Worm (Caenorhabditis elegans) whole organism, late embryonic: ENCODE data around the gene F45D3.2.

Experiments used
- K09A11.1 ChIP-seq: sonication (generic microtip); optimal IDR thresholded peaks from 2 replicates; lab custom pipeline; 2017; ENCODE audit warnings: antibody characterized with exemption, mild to moderate bottlenecking, missing genetic modification characterization, missing compliant biosample characterization; ENCODE audit not compliant: insufficient read depth
- T23F11.4 ChIP-seq: fragments of 200-800 bp; sonication (Bioruptor generic); optimal IDR thresholded peaks from 2 replicates; lab custom pipeline; 2018; ENCODE audit warnings: mild to moderate bottlenecking, missing genetic modification characterization, missing compliant biosample characterization
- ceh-18 ChIP-seq: sonication (generic microtip); optimal IDR thresholded peaks from 2 replicates; lab custom pipeline; 2016; ENCODE audit warnings: missing genetic modification characterization, missing compliant biosample characterization
- ceh-22 ChIP-seq: sonication (generic microtip); optimal IDR thresholded peaks from 2 replicates; lab custom pipeline; 2017; ENCODE audit warnings: missing biosample characterization, missing genetic modification characterization
- ceh-24 ChIP-seq: sonication (generic microtip); optimal IDR thresholded peaks from 2 replicates; lab custom pipeline; 2016; ENCODE audit warnings: mild to moderate bottlenecking, missing genetic modification characterization, missing compliant biosample characterization
- ceh-30 ChIP-seq: fragments of 150-350 bp; optimal IDR thresholded peaks from 2 replicates; lab custom pipeline; 2014; ENCODE audit warnings: missing biosample characterization, missing genetic modification characterization
- ceh-34 ChIP-seq: sonication (generic microtip); optimal IDR thresholded peaks from 2 replicates; lab custom pipeline; 2016; ENCODE audit warnings: mild to moderate bottlenecking, missing genetic modification characterization, missing compliant biosample characterization
- ceh-45 ChIP-seq: fragments of 200-800 bp; sonication (Bioruptor generic); IDR thresholded peaks from 2 replicates; pipeline ENCODE4 v1.3.6; 2022; ENCODE audit warnings: missing genetic modification reagents, missing genetic modification characterization, missing compliant biosample characterization
- ceh-48 ChIP-seq: sonication (generic microtip); optimal IDR thresholded peaks from 2 replicates; lab custom pipeline; 2016; ENCODE audit warnings: missing genetic modification characterization, inconsistent platforms, missing compliant biosample characterization
- ceh-6 ChIP-seq: fragments of 200-800 bp; sonication (Bioruptor generic); optimal IDR thresholded peaks from 2 replicates; lab custom pipeline; 2018; ENCODE audit warnings: mild to moderate bottlenecking, missing genetic modification characterization, missing compliant biosample characterization
- ceh-9 ChIP-seq: sonication (generic microtip); optimal IDR thresholded peaks from 2 replicates; lab custom pipeline; 2016; ENCODE audit warnings: mild to moderate bottlenecking, missing genetic modification characterization, inconsistent platforms, missing compliant biosample characterization
- elt-2 ChIP-seq: sonication (generic microtip); optimal IDR thresholded peaks from 2 replicates; lab custom pipeline; 2016; ENCODE audit warnings: missing genetic modification reagents, missing genetic modification characterization, missing compliant biosample characterization
- ets-4 ChIP-seq: sonication (generic microtip); optimal IDR thresholded peaks from 2 replicates; lab custom pipeline; 2016; ENCODE audit warnings: missing genetic modification characterization, missing compliant biosample characterization
- eyg-1 ChIP-seq: sonication (generic microtip); optimal IDR thresholded peaks from 2 replicates; lab custom pipeline; 2016; ENCODE audit warnings: missing genotype, missing genetic modification characterization, missing compliant biosample characterization
- fax-1 ChIP-seq: sonication (generic microtip); optimal IDR thresholded peaks from 2 replicates; lab custom pipeline; 2016; ENCODE audit warnings: missing genotype, missing genetic modification characterization, missing compliant biosample characterization
- gmeb-2 ChIP-seq: sonication (generic microtip); optimal IDR thresholded peaks from 2 replicates; lab custom pipeline; 2016; ENCODE audit warnings: missing genetic modification characterization, inconsistent platforms, missing compliant biosample characterization
- hlh-13 ChIP-seq: fragments of 200-800 bp; sonication (Bioruptor generic); optimal IDR thresholded peaks from 2 replicates; lab custom pipeline; 2018; ENCODE audit warnings: mild to moderate bottlenecking, missing genetic modification characterization, missing compliant biosample characterization
- hlh-15 ChIP-seq: sonication (generic microtip); optimal IDR thresholded peaks from 2 replicates; lab custom pipeline; 2016; ENCODE audit warnings: missing genetic modification characterization, missing compliant biosample characterization
- hlh-30 ChIP-seq: sonication (generic microtip); optimal IDR thresholded peaks from 2 replicates; lab custom pipeline; 2017; ENCODE audit warnings: antibody characterized with exemption, missing genetic modification characterization, missing compliant biosample characterization; ENCODE audit not compliant: insufficient read depth
- hlh-6 ChIP-seq: sonication (generic microtip); optimal IDR thresholded peaks from 2 replicates; lab custom pipeline; 2016; ENCODE audit warnings: missing genotype, missing genetic modification characterization, missing compliant biosample characterization
- lin-11 ChIP-seq: fragments of 200-800 bp; sonication (Bioruptor generic); optimal IDR thresholded peaks from 2 replicates; lab custom pipeline; 2018; ENCODE audit warnings: mild to moderate bottlenecking, missing genetic modification characterization, missing compliant biosample characterization
- madf-2 ChIP-seq: sonication (generic microtip); optimal IDR thresholded peaks from 2 replicates; lab custom pipeline; 2017; ENCODE audit warnings: missing genetic modification characterization, missing compliant biosample characterization
- mec-3 ChIP-seq: sonication (generic microtip); optimal IDR thresholded peaks from 2 replicates; lab custom pipeline; 2016; ENCODE audit warnings: borderline replicate concordance, missing genetic modification characterization, missing compliant biosample characterization
- nfya-1 ChIP-seq: sonication (generic microtip); optimal IDR thresholded peaks from 2 replicates; lab custom pipeline; 2017; ENCODE audit warnings: missing genetic modification characterization, mild to moderate bottlenecking, missing compliant biosample characterization, antibody characterized with exemption, moderate library complexity
- nhr-11 ChIP-seq: fragments of 150-350 bp; optimal IDR thresholded peaks from 2 replicates; lab custom pipeline; 2014; ENCODE audit warnings: missing biosample characterization, missing genetic modification characterization
- npax-4 ChIP-seq: sonication (generic microtip); optimal IDR thresholded peaks from 2 replicates; lab custom pipeline; 2016; ENCODE audit warnings: missing genetic modification characterization, missing compliant biosample characterization
- pag-3 ChIP-seq: sonication (generic microtip); optimal IDR thresholded peaks from 2 replicates; lab custom pipeline; 2016; ENCODE audit warnings: missing compliant biosample characterization, missing genetic modification characterization, borderline replicate concordance
- pax-1 ChIP-seq: fragments of 150-350 bp; optimal IDR thresholded peaks from 2 replicates; lab custom pipeline; 2014; ENCODE audit warnings: missing biosample characterization, missing genetic modification characterization
- pha-4 ChIP-seq: fragments of 150-350 bp; optimal IDR thresholded peaks from 2 replicates; lab custom pipeline; 2018; ENCODE audit warnings: missing biosample characterization, missing genetic modification reagents, missing genetic modification characterization
- pqm-1 ChIP-seq: sonication (generic microtip); optimal IDR thresholded peaks from 2 replicates; lab custom pipeline; 2016; ENCODE audit warnings: missing genetic modification characterization, missing compliant biosample characterization
- pros-1 ChIP-seq: fragments of 150-350 bp; optimal IDR thresholded peaks from 2 replicates; lab custom pipeline; 2014; ENCODE audit warnings: missing biosample characterization, missing genetic modification reagents, missing genetic modification characterization
- ref-2 ChIP-seq: sonication (generic microtip); optimal IDR thresholded peaks from 2 replicates; lab custom pipeline; 2016; ENCODE audit warnings: missing genetic modification characterization, missing compliant biosample characterization
- sdc-2 ChIP-seq: sonication (generic microtip); optimal IDR thresholded peaks from 2 replicates; lab custom pipeline; 2016; ENCODE audit warnings: missing genotype, missing genetic modification characterization, missing compliant biosample characterization
- sox-4 ChIP-seq: sonication (generic microtip); optimal IDR thresholded peaks from 2 replicates; lab custom pipeline; 2017; ENCODE audit warnings: mild to moderate bottlenecking, missing genetic modification characterization, inconsistent platforms, missing compliant biosample characterization
- syd-9 ChIP-seq: sonication (generic microtip); optimal IDR thresholded peaks from 2 replicates; lab custom pipeline; 2016; ENCODE audit warnings: mild to moderate bottlenecking, missing genetic modification characterization, moderate library complexity, missing compliant biosample characterization
- tbx-7 ChIP-seq: sonication (generic microtip); optimal IDR thresholded peaks from 2 replicates; lab custom pipeline; 2016; ENCODE audit warnings: missing genotype, missing genetic modification characterization, missing compliant biosample characterization
- unc-42 ChIP-seq: sonication (generic microtip); optimal IDR thresholded peaks from 2 replicates; lab custom pipeline; 2016; ENCODE audit warnings: missing genotype, missing genetic modification characterization, missing compliant biosample characterization
- unc-55 ChIP-seq: sonication (generic microtip); optimal IDR thresholded peaks from 2 replicates; lab custom pipeline; 2017; ENCODE audit warnings: missing biosample characterization, missing genetic modification reagents, missing genetic modification characterization
- unc-86 ChIP-seq: sonication (generic microtip); optimal IDR thresholded peaks from 2 replicates; lab custom pipeline; 2016; ENCODE audit warnings: missing genetic modification characterization, missing compliant biosample characterization
- ztf-16 ChIP-seq: sonication (generic microtip); optimal IDR thresholded peaks from 2 replicates; lab custom pipeline; 2017; ENCODE audit warnings: missing genetic modification characterization, missing compliant biosample characterization

The F45D3.2 gene

ce11 chrV:12540739-12541138, at the start of gene F45D3.2:
TSS of gene F45D3.2 (plus strand) at chrV:12541039.
- TF ChIP-seq madf-2 (tag; lab: Kevin White, UChicago) = no peak
- TF ChIP-seq ceh-9 (tag; lab: Kevin White, UChicago) = no peak
- no peak for TF ChIP-seq ceh-24 (tag; lab: Kevin White, UChicago)
- TF ChIP-seq sdc-2 (tag; lab: Kevin White, UChicago) = no peak
- TF ChIP-seq K09A11.1 (tag; lab: Kevin White, UChicago) = no peak
- TF ChIP-seq ref-2 = no peak
- TF ChIP-seq gmeb-2 (tag; lab: Kevin White, UChicago) = no peak
- TF ChIP-seq ceh-34 (tag; lab: Kevin White, UChicago) = no peak
- no peak for TF ChIP-seq ceh-22 (tag; lab: Kevin White, UChicago)
- TF ChIP-seq ceh-30 (tag; lab: Kevin White, UChicago) = no peak

- TF ChIP-seq eyg-1 (tag; lab: Kevin White, UChicago) = no peak
- TF ChIP-seq pax-1 (tag; lab: Kevin White, UChicago) = no peak
- no peak for TF ChIP-seq tbx-7
- TF ChIP-seq unc-86 (tag; lab: Kevin White, UChicago) = no peak
- no peak for TF ChIP-seq nfya-1 (tag; lab: Kevin White, UChicago)
- TF ChIP-seq unc-42 (tag; lab: Kevin White, UChicago) = no peak
- no peak for TF ChIP-seq sox-4 (tag; lab: Kevin White, UChicago)
- TF ChIP-seq hlh-15 (tag; lab: Kevin White, UChicago) = no peak
- no peak for TF ChIP-seq ceh-18
- no peak for TF ChIP-seq pqm-1 (tag; lab: Kevin White, UChicago)
- no peak for TF ChIP-seq nhr-11 (tag; lab: Kevin White, UChicago)
- no peak for TF ChIP-seq T23F11.4 (GFP tag; lab: Kevin White, UChicago)
These were observed 49.7 kb upstream of the F45D3.2 start for ce11 chrV:12491070-12491643.

- no peak for TF ChIP-seq nhr-11 (tag; lab: Kevin White, UChicago)
- no peak for TF ChIP-seq ztf-16 (tag; lab: Kevin White, UChicago)
- TF ChIP-seq unc-86 (tag; lab: Kevin White, UChicago) = no peak
- no peak for TF ChIP-seq ets-4
- no peak for TF ChIP-seq syd-9
- TF ChIP-seq pax-1 (tag; lab: Kevin White, UChicago) = no peak
- no peak for TF ChIP-seq hlh-6 (tag; lab: Kevin White, UChicago)
- no peak for TF ChIP-seq ceh-34 (tag; lab: Kevin White, UChicago)
- no peak for TF ChIP-seq npax-4
- TF ChIP-seq eyg-1 (tag; lab: Kevin White, UChicago) = no peak
- no peak for TF ChIP-seq hlh-13
- TF ChIP-seq pha-4 (tag; lab: Kevin White, UChicago) = no peak
- TF ChIP-seq K09A11.1 (tag; lab: Kevin White, UChicago) = no peak
- no peak for TF ChIP-seq nfya-1 (tag; lab: Kevin White, UChicago)
- no peak for TF ChIP-seq pros-1 (tag; lab: Kevin White, UChicago)
- no peak for TF ChIP-seq elt-2
- TF ChIP-seq lin-11 = no peak
- no peak for TF ChIP-seq ceh-6
- TF ChIP-seq mec-3 (tag; lab: Kevin White, UChicago) = no peak
- no peak for TF ChIP-seq fax-1 (tag; lab: Kevin White, UChicago)
- TF ChIP-seq, all 69 proteins: peak for 0
These were observed 46.3 kb upstream of the F45D3.2 start, which contains the start of gene mrps-11 for ce11 chrV:12494522-12494921. TSS of gene mrps-11 (minus strand) at chrV:12494622.

ce11 chrV:12497725-12498263, 43.0 kb upstream of the F45D3.2 start, which contains the start of the genes W04D2.4 and rbm-25:
TSS of gene W04D2.4 (minus strand) at chrV:12497755.
TSS of gene rbm-25 (plus strand) at chrV:12498213.
- TF ChIP-seq ceh-45 (GFP tag; lab: Robert Waterston, UW) (no peak), pag-3 (tag; lab: Kevin White, UChicago) (no peak), unc-55 (no peak), hlh-30 (tag; lab: Kevin White, UChicago) (peak; percentile 25), ceh-48 (peak; percentile 97)
